Worm (Caenorhabditis elegans) whole organism, L1 larva: Measurements from ENCODE around the gene ugt-47.

Experiments used
- C16A3.4 ChIP-seq: fragments of 150-350 bp; optimal IDR thresholded peaks from 2 replicates; lab custom pipeline; 2014; ENCODE audit warnings: missing biosample characterization, missing genetic modification characterization
- F16B12.6 ChIP-seq: fragments of 150-350 bp; optimal IDR thresholded peaks from 2 replicates; lab custom pipeline; 2014; ENCODE audit warnings: missing biosample characterization, missing genetic modification characterization
- Y116A8C.19 ChIP-seq: sonication (generic microtip); optimal IDR thresholded peaks from 2 replicates; lab custom pipeline; 2016; ENCODE audit warnings: missing compliant biosample characterization, missing genetic modification characterization, borderline replicate concordance
- aha-1 ChIP-seq: fragments of 150-350 bp; optimal IDR thresholded peaks from 2 replicates; lab custom pipeline; 2014; ENCODE audit warnings: missing biosample characterization, missing genetic modification characterization
- ama-1 ChIP-seq: fragments of 150-350 bp; optimal IDR thresholded peaks from 2 replicates; lab custom pipeline; 2014
- blmp-1 ChIP-seq: fragments of 150-350 bp; optimal IDR thresholded peaks from 2 replicates; lab custom pipeline; 2014; ENCODE audit warnings: missing biosample characterization, missing genetic modification characterization
- ceh-8 ChIP-seq: fragments of 200-800 bp; sonication (Bioruptor generic); optimal IDR thresholded peaks from 2 replicates; lab custom pipeline; 2018; ENCODE audit warnings: mild to moderate bottlenecking, missing genetic modification characterization, moderate library complexity, missing compliant biosample characterization
- ceh-90 ChIP-seq: sonication (generic microtip); optimal IDR thresholded peaks from 2 replicates; lab custom pipeline; 2016; ENCODE audit warnings: missing genetic modification characterization, missing compliant biosample characterization
- dpl-1 ChIP-seq, 3 experiments: fragments of 150-350 bp in 2 of 3; sonication (generic microtip) in 1 of 3; optimal IDR thresholded peaks; 2 replicates each; lab custom pipeline; 2014 to 2017; ENCODE audit warnings: missing biosample characterization in 3 of 3, missing genetic modification characterization in 3 of 3, missing genetic modification reagents in 3 of 3
- efl-1 ChIP-seq, 4 experiments: fragments of 150-350 bp; optimal IDR thresholded peaks in 3 of 4; peaks in 1 of 4; 1 replicate in 1 of 4; 2 replicates in 3 of 4; lab custom pipeline; 2014; ENCODE audit warnings: missing biosample characterization in 2 of 4, missing genetic modification characterization in 2 of 4, missing genetic modification reagents in 2 of 4
- efl-3 ChIP-seq: fragments of 200-800 bp; sonication (Bioruptor generic); optimal IDR thresholded peaks from 2 replicates; lab custom pipeline; 2018; ENCODE audit warnings: mild to moderate bottlenecking, missing genetic modification characterization, missing compliant biosample characterization
- ets-5 ChIP-seq: fragments of 200-800 bp; sonication (Bioruptor generic); IDR thresholded peaks from 2 replicates; pipeline ENCODE4 v1.3.6; 2022; ENCODE audit warnings: missing genetic modification characterization, missing compliant biosample characterization
- fkh-10 ChIP-seq: sonication (generic microtip); optimal IDR thresholded peaks from 2 replicates; lab custom pipeline; 2017; ENCODE audit warnings: missing biosample characterization, missing genetic modification reagents, missing genetic modification characterization
- fos-1 ChIP-seq: fragments of 150-350 bp; optimal IDR thresholded peaks from 2 replicates; lab custom pipeline; 2014; ENCODE audit warnings: missing biosample characterization, missing genetic modification characterization
- grh-1 ChIP-seq: fragments of 200-800 bp; sonication (Bioruptor generic); IDR thresholded peaks from 2 replicates; pipeline ENCODE4 v1.3.6; 2022; ENCODE audit warnings: missing genetic modification reagents, missing genetic modification characterization, missing compliant biosample characterization
- hpl-2 ChIP-seq: fragments of 150-350 bp; optimal IDR thresholded peaks from 2 replicates; lab custom pipeline; 2014; ENCODE audit warnings: missing biosample characterization, missing genetic modification reagents, missing genetic modification characterization
- irx-1 ChIP-seq: sonication (generic microtip); optimal IDR thresholded peaks from 2 replicates; lab custom pipeline; 2016; ENCODE audit warnings: missing genetic modification characterization, missing compliant biosample characterization
- isw-1 ChIP-seq: fragments of 200-800 bp; sonication (Bioruptor generic); IDR thresholded peaks from 2 replicates; pipeline ENCODE4 v1.3.6; 2022; ENCODE audit warnings: missing genetic modification characterization, missing compliant biosample characterization
- lin-14 ChIP-seq: fragments of 200-800 bp; sonication (Bioruptor generic); optimal IDR thresholded peaks from 2 replicates; lab custom pipeline; 2018; ENCODE audit warnings: mild to moderate bottlenecking, missing genetic modification characterization, moderate library complexity, missing compliant biosample characterization
- lir-3 ChIP-seq: sonication (generic microtip); optimal IDR thresholded peaks from 2 replicates; lab custom pipeline; 2016; ENCODE audit warnings: mild to moderate bottlenecking, missing genetic modification characterization, moderate library complexity, missing compliant biosample characterization; ENCODE audit not compliant: poor library complexity
- mab-9 ChIP-seq: fragments of 200-800 bp; sonication (Bioruptor generic); IDR thresholded peaks from 2 replicates; pipeline ENCODE4 v1.3.6; 2022; ENCODE audit warnings: missing genetic modification reagents, missing genetic modification characterization, missing compliant biosample characterization
- mdl-1 ChIP-seq, 2 experiments: fragments of 150-350 bp; optimal IDR thresholded peaks; 2 replicates each; lab custom pipeline; 2014 to 2017; ENCODE audit warnings: missing biosample characterization in 2 of 2, missing genetic modification characterization in 2 of 2, inconsistent platforms in 1 of 2
- mef-2 ChIP-seq: fragments of 150-350 bp; optimal IDR thresholded peaks from 2 replicates; lab custom pipeline; 2014; ENCODE audit warnings: missing biosample characterization, missing genetic modification characterization
- nhr-19 ChIP-seq: fragments of 200-800 bp; sonication (Bioruptor generic); conservative IDR thresholded peaks from 2 replicates; pipeline ENCODE4 v1.3.6; 2022; ENCODE audit warnings: missing genetic modification characterization, missing compliant biosample characterization
- nhr-20 ChIP-seq: sonication (generic microtip); optimal IDR thresholded peaks from 2 replicates; lab custom pipeline; 2016; ENCODE audit warnings: mild to moderate bottlenecking, missing genetic modification characterization, missing compliant biosample characterization
- nhr-47 ChIP-seq: sonication (generic microtip); optimal IDR thresholded peaks from 2 replicates; lab custom pipeline; 2016; ENCODE audit warnings: mild to moderate bottlenecking, missing genetic modification characterization, moderate library complexity, missing compliant biosample characterization
- nhr-76 ChIP-seq: sonication (generic microtip); optimal IDR thresholded peaks from 2 replicates; lab custom pipeline; 2017; ENCODE audit warnings: missing biosample characterization, missing genetic modification characterization
- nhr-85 ChIP-seq: sonication (generic microtip); peaks from one replicate; lab custom pipeline; 2016; ENCODE audit warnings: missing genetic modification characterization, inconsistent platforms, missing compliant biosample characterization
- nhr-90 ChIP-seq: sonication (generic microtip); optimal IDR thresholded peaks from 2 replicates; lab custom pipeline; 2016; ENCODE audit warnings: mild to moderate bottlenecking, missing genetic modification characterization, missing compliant biosample characterization; ENCODE audit not compliant: poor library complexity
- pax-3 ChIP-seq: fragments of 200-800 bp; sonication (Bioruptor generic); optimal IDR thresholded peaks from 2 replicates; lab custom pipeline; 2018; ENCODE audit warnings: mild to moderate bottlenecking, missing genetic modification characterization, moderate library complexity, missing compliant biosample characterization
- pqm-1 ChIP-seq: sonication (generic microtip); optimal IDR thresholded peaks from 3 replicates; lab custom pipeline; 2017; ENCODE audit warnings: missing biosample characterization, missing genetic modification characterization
- skn-1 ChIP-seq: fragments of 150-350 bp; optimal IDR thresholded peaks from 2 replicates; lab custom pipeline; 2014; ENCODE audit warnings: missing biosample characterization, missing genetic modification characterization
- snu-23 ChIP-seq: sonication (generic microtip); optimal IDR thresholded peaks from 2 replicates; lab custom pipeline; 2016; ENCODE audit warnings: missing genetic modification characterization, missing compliant biosample characterization
- sox-4 ChIP-seq: sonication (generic microtip); optimal IDR thresholded peaks from 2 replicates; lab custom pipeline; 2016; ENCODE audit warnings: missing genetic modification characterization, missing compliant biosample characterization
- sup-37 ChIP-seq: fragments of 200-800 bp; sonication (Bioruptor generic); optimal IDR thresholded peaks from 2 replicates; lab custom pipeline; 2018; ENCODE audit warnings: mild to moderate bottlenecking, missing genetic modification characterization, missing compliant biosample characterization
- tlp-1 ChIP-seq: fragments of 150-350 bp; optimal IDR thresholded peaks from 2 replicates; lab custom pipeline; 2014; ENCODE audit warnings: missing biosample characterization, missing genetic modification characterization
- unc-98 ChIP-seq: fragments of 200-800 bp; sonication (Bioruptor generic); IDR thresholded peaks from 2 replicates; pipeline ENCODE4 v1.3.6; 2022; ENCODE audit warnings: missing genetic modification characterization, missing compliant biosample characterization
- xbp-1 ChIP-seq: sonication (generic microtip); optimal IDR thresholded peaks from 2 replicates; lab custom pipeline; 2016; ENCODE audit warnings: missing genetic modification characterization, missing compliant biosample characterization
- zag-1 ChIP-seq: fragments of 150-350 bp; optimal IDR thresholded peaks from 2 replicates; lab custom pipeline; 2014; ENCODE audit warnings: missing biosample characterization, missing genetic modification characterization
- ztf-4 ChIP-seq: fragments of 150-350 bp; optimal IDR thresholded peaks from 2 replicates; lab custom pipeline; 2014; ENCODE audit warnings: missing biosample characterization, missing genetic modification characterization

Gene ugt-47

DNA sequence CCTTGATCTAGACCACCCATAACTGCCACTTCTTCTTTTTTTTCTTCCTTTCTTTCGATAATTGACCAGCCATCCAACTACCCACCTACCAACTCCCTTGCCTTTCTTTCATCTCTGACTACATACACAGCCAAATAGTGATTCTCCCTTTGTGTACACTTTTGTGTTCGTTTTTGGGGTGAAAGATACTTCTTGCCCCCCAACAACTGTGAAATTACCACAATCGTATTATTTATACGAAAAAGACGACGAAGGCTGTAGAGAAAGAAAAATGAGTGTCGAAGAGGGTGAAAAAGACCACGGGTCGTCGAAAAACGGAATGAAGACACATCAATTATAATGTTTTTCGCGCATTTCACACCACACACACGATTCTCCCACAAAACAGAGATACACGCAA is 51.9 kb downstream of the ugt-47 start (continued):
- TF ChIP-seq pqm-1 (tag; lab: Kevin White, UChicago) (no peak), snu-23 (peak; percentile 1), efl-3 (GFP tag; lab: Kevin White, UChicago) (no peak), Y116A8C.19 (tag; lab: Kevin White, UChicago) (no peak), blmp-1 (tag; lab: Kevin White, UChicago) (peak; percentile 79), mab-9 (GFP tag; lab: Robert Waterston, UW) (no peak), ztf-4 (tag; lab: Kevin White, UChicago) (no peak), aha-1 (no peak), mdl-1 (tag; optimal IDR thresholded peaks at IDR 0.05; lab: Kevin White, UChicago) (no peak), hpl-2 (GFP tag; lab: Kevin White, UChicago) (no peak), unc-98 (no peak), F16B12.6 (tag; lab: Kevin White, UChicago) (no peak), lin-14 (GFP tag; lab: Kevin White, UChicago) (peak; percentile 54), fos-1 (tag; lab: Kevin White, UChicago) (no peak), ama-1 (lab: Kevin White, UChicago) (no peak), nhr-90 (tag; lab: Kevin White, UChicago) (no peak), fkh-10 (GFP tag; lab: Kevin White, UChicago) (no peak), grh-1 (no peak), nhr-47 (tag; lab: Kevin White, UChicago) (no peak), zag-1 (no peak), irx-1 (no peak), dpl-1 (GFP tag; optimal IDR thresholded peaks at IDR 0.05; lab: Kevin White, UChicago) (no peak), ceh-8 (no peak), ceh-90 (tag; lab: Kevin White, UChicago) (no peak), efl-1 (optimal IDR thresholded peaks at IDR 0.05; lab: Kevin White, UChicago) (no peak), efl-1 (GFP tag; optimal IDR thresholded peaks at IDR 0.05 in 1 of 2; lab: Kevin White, UChicago) (peak in 1 of 2 experiments; percentile 72), nhr-85 (peak; percentile 76), nhr-19 (GFP tag; lab: Robert Waterston, UW) (no peak), mef-2 (tag; lab: Kevin White, UChicago) (no peak), isw-1 (GFP tag; lab: Robert Waterston, UW) (no peak), sup-37 (GFP tag; lab: Kevin White, UChicago) (no peak), pax-3 (tag; lab: Kevin White, UChicago) (no peak), nhr-76 (tag; lab: Kevin White, UChicago) (no peak), nhr-20 (tag; lab: Kevin White, UChicago) (peak; percentile 10), C16A3.4 (no peak), tlp-1 (tag; lab: Kevin White, UChicago) (no peak), skn-1 (no peak), xbp-1 (peak; percentile 24), lir-3 (tag; lab: Kevin White, UChicago) (no peak), ets-5 (no peak), sox-4 (tag; lab: Kevin White, UChicago) (no peak)
